Fruit fly (Drosophila melanogaster) whole organism, embryonic: ENCODE measurements around the gene CG10226.

Experiments used
- ATbp ChIP-seq: fragments of 200-800 bp; sonication (Bioruptor generic); optimal IDR thresholded peaks from 2 replicates; lab custom pipeline; 2017; ENCODE audit warnings: missing biosample characterization, mild to moderate bottlenecking, missing genetic modification characterization, missing genetic modification reagents
- CG1024 ChIP-seq: fragments of 200-800 bp; sonication (Bioruptor generic); IDR thresholded peaks from 2 replicates; pipeline ENCODE4 v1.3.6; 2022; ENCODE audit warnings: missing biosample characterization, missing genetic modification characterization
- CG10565 ChIP-seq: fragments of 200-800 bp; sonication (Bioruptor generic); optimal IDR thresholded peaks from 3 replicates; lab custom pipeline; 2016; ENCODE audit warnings: missing biosample characterization, mild to moderate bottlenecking, missing genetic modification characterization
- CG1233 ChIP-seq: fragments of 200-800 bp; sonication (Bioruptor generic); optimal IDR thresholded peaks from 4 replicates; lab custom pipeline; 2018; ENCODE audit warnings: missing biosample characterization, mild to moderate bottlenecking, missing genetic modification characterization
- CG15073 ChIP-seq: fragments of 200-800 bp; sonication (Bioruptor generic); optimal IDR thresholded peaks from 2 replicates; lab custom pipeline; 2016; ENCODE audit warnings: missing biosample characterization, missing genetic modification characterization
- CG1529 ChIP-seq: fragments of 200-800 bp; sonication (Bioruptor generic); optimal IDR thresholded peaks from 3 replicates; lab custom pipeline; 2018; ENCODE audit warnings: missing biosample characterization, missing genetic modification characterization
- CG1603 ChIP-seq: fragments of 200-800 bp; sonication (Bioruptor generic); optimal IDR thresholded peaks from 2 replicates; lab custom pipeline; 2019; ENCODE audit warnings: missing biosample characterization, mild to moderate bottlenecking, missing genetic modification characterization, moderate library complexity
- CG16779 ChIP-seq: fragments of 200-800 bp; sonication (Bioruptor generic); IDR thresholded peaks from 2 replicates; pipeline ENCODE4 v1.3.6; 2022; ENCODE audit warnings: missing biosample characterization, missing genetic modification characterization
- CG16813 ChIP-seq: fragments of 200-800 bp; sonication (Bioruptor generic); IDR thresholded peaks from 3 replicates; pipeline ENCODE4 v1.3.6; 2022; ENCODE audit warnings: missing biosample characterization, missing genetic modification characterization; ENCODE audit not compliant: partially characterized antibody
- CG17186 ChIP-seq: fragments of 200-800 bp; sonication (Bioruptor generic); optimal IDR thresholded peaks from 3 replicates; lab custom pipeline; 2017; ENCODE audit warnings: missing biosample characterization, missing genetic modification reagents, missing genetic modification characterization
- CG1832 ChIP-seq: fragments of 200-800 bp; sonication (Bioruptor generic); optimal IDR thresholded peaks from 2 replicates; lab custom pipeline; 2017; ENCODE audit warnings: missing biosample characterization, mild to moderate bottlenecking, missing genetic modification characterization, inconsistent platforms
- CG2120 ChIP-seq: fragments of 200-800 bp; sonication (Bioruptor generic); optimal IDR thresholded peaks from 3 replicates; lab custom pipeline; 2016; ENCODE audit warnings: missing biosample characterization, missing genetic modification characterization
- CG2712 ChIP-seq: fragments of 200-800 bp; optimal IDR thresholded peaks from 3 replicates; lab custom pipeline; 2019; ENCODE audit warnings: missing biosample characterization, mild to moderate bottlenecking, missing genetic modification characterization, moderate library complexity
- CG32532 ChIP-seq: fragments of 200-800 bp; sonication (Bioruptor generic); IDR thresholded peaks from 2 replicates; pipeline ENCODE4 v1.3.6; 2022; ENCODE audit warnings: missing biosample characterization, missing genetic modification characterization
- CG3726 ChIP-seq: fragments of 200-800 bp; sonication (Bioruptor generic); IDR thresholded peaks from 3 replicates; pipeline ENCODE4, ENCODE4 v1.3.6; 2022; ENCODE audit warnings: missing biosample characterization, missing genetic modification characterization
- CG4328 ChIP-seq: fragments of 200-800 bp; sonication (Bioruptor generic); optimal IDR thresholded peaks from 3 replicates; lab custom pipeline; 2017; ENCODE audit warnings: missing biosample characterization, missing genetic modification reagents, missing genetic modification characterization
- CG4854 ChIP-seq: fragments of 200-800 bp; sonication (Bioruptor generic); optimal IDR thresholded peaks from 2 replicates; lab custom pipeline; 2016; ENCODE audit warnings: missing biosample characterization, missing genetic modification characterization, inconsistent platforms
- CG9215 ChIP-seq: fragments of 200-800 bp; sonication (Bioruptor generic); IDR thresholded peaks from 2 replicates; pipeline ENCODE4 v1.3.6; 2022; ENCODE audit warnings: missing biosample characterization, missing genetic modification characterization
- CG9609 ChIP-seq: fragments of 200-800 bp; sonication (Bioruptor generic); optimal IDR thresholded peaks from 3 replicates; lab custom pipeline; 2016; ENCODE audit warnings: missing biosample characterization, missing genetic modification characterization
- CoRest ChIP-seq: fragments of 200-800 bp; sonication (Bioruptor generic); optimal IDR thresholded peaks from 3 replicates; lab custom pipeline; 2018; ENCODE audit warnings: missing biosample characterization, mild to moderate bottlenecking, missing genetic modification characterization, moderate library complexity
- Dp ChIP-seq: fragments of 200-800 bp; sonication (Bioruptor generic); optimal IDR thresholded peaks from 2 replicates; lab custom pipeline; 2018; ENCODE audit warnings: missing biosample characterization, mild to moderate bottlenecking, missing genetic modification characterization, moderate library complexity
- Ets97D ChIP-seq: fragments of 200-800 bp; sonication (Bioruptor generic); optimal IDR thresholded peaks from 3 replicates; lab custom pipeline; 2016; ENCODE audit warnings: missing biosample characterization, missing genetic modification characterization
- Fer2 ChIP-seq: fragments of 200-800 bp; sonication (Bioruptor generic); optimal IDR thresholded peaks from 2 replicates; lab custom pipeline; 2018; ENCODE audit warnings: missing biosample characterization, mild to moderate bottlenecking, missing genetic modification characterization, moderate library complexity
- Oaz ChIP-seq: fragments of 200-800 bp; sonication (Bioruptor generic); IDR thresholded peaks from 2 replicates; pipeline ENCODE4 v1.3.6; 2022; ENCODE audit warnings: missing biosample characterization, missing genetic modification characterization
- Tbp ChIP-seq: fragments of >200 bp; optimal IDR thresholded peaks from 2 replicates; lab custom pipeline; 2018; ENCODE audit warnings: missing biosample characterization, missing genetic modification characterization
- Trl ChIP-seq, 3 experiments: fragments of >200 bp in 2 of 3; fragments of 200-800 bp in 1 of 3; sonication (Bioruptor generic) in 1 of 3; optimal IDR thresholded peaks; 2 replicates in 1 of 3; 3 replicates in 2 of 3; lab custom pipeline; 2016 to 2017; ENCODE audit warnings: missing biosample characterization in 1 of 3, missing genetic modification characterization in 1 of 3
- btn ChIP-seq: fragments of 200-800 bp; sonication (Bioruptor generic); optimal IDR thresholded peaks from 2 replicates; lab custom pipeline; 2016; ENCODE audit warnings: missing biosample characterization, missing genetic modification characterization
- cad ChIP-seq: fragments of >200 bp; optimal IDR thresholded peaks from 2 replicates; lab custom pipeline; 2017; ENCODE audit warnings: missing biosample characterization, missing genetic modification characterization
- caup ChIP-seq: fragments of 200-800 bp; sonication (Bioruptor generic); optimal IDR thresholded peaks from 3 replicates; lab custom pipeline; 2017; ENCODE audit warnings: missing biosample characterization, mild to moderate bottlenecking, missing genetic modification characterization, moderate library complexity; ENCODE audit not compliant: severe bottlenecking
- chinmo ChIP-seq: fragments of 200-800 bp; sonication (Bioruptor generic); IDR thresholded peaks from 4 replicates; pipeline ENCODE4 v1.3.6; 2022; ENCODE audit warnings: missing biosample characterization, missing genetic modification characterization; ENCODE audit not compliant: partially characterized antibody
- chn ChIP-seq: fragments of 200-800 bp; sonication (Bioruptor generic); optimal IDR thresholded peaks from 2 replicates; lab custom pipeline; 2016; ENCODE audit warnings: missing biosample characterization, missing genetic modification characterization
- crol ChIP-seq: fragments of 200-800 bp; sonication (Bioruptor generic); IDR thresholded peaks from 2 replicates; pipeline ENCODE4 v1.3.6; 2022; ENCODE audit warnings: missing biosample characterization, missing genetic modification characterization
- dm ChIP-seq: fragments of 200-800 bp; sonication (Bioruptor generic); optimal IDR thresholded peaks from 3 replicates; lab custom pipeline; 2016; ENCODE audit warnings: missing biosample characterization, missing genetic modification characterization
- dmrt99B ChIP-seq: fragments of 200-800 bp; sonication (Bioruptor generic); optimal IDR thresholded peaks from 2 replicates; lab custom pipeline; 2018; ENCODE audit warnings: missing biosample characterization, mild to moderate bottlenecking, missing genetic modification characterization, moderate library complexity
- en ChIP-seq: fragments of 200-800 bp; sonication (Bioruptor generic); optimal IDR thresholded peaks from 2 replicates; lab custom pipeline; 2016; ENCODE audit warnings: missing biosample characterization, missing genetic modification characterization
- gro ChIP-seq: fragments of 200-800 bp; sonication (Bioruptor generic); optimal IDR thresholded peaks from 2 replicates; lab custom pipeline; 2016; ENCODE audit warnings: missing biosample characterization, missing genetic modification characterization
- kay ChIP-seq: fragments of 200-800 bp; sonication (Bioruptor generic); optimal IDR thresholded peaks from 2 replicates; lab custom pipeline; 2016; ENCODE audit warnings: missing biosample characterization, missing genetic modification characterization
- lilli ChIP-seq: fragments of 200-800 bp; sonication (Bioruptor generic); optimal IDR thresholded peaks from 3 replicates; lab custom pipeline; 2016; ENCODE audit warnings: missing biosample characterization, missing genetic modification characterization
- maf-S ChIP-seq: fragments of 200-800 bp; sonication (Bioruptor generic); optimal IDR thresholded peaks from 2 replicates; lab custom pipeline; 2016; ENCODE audit warnings: missing biosample characterization, missing genetic modification characterization
- pum ChIP-seq: fragments of 200-800 bp; sonication (Bioruptor generic); optimal IDR thresholded peaks from 2 replicates; lab custom pipeline; 2016; ENCODE audit warnings: missing biosample characterization, missing genetic modification characterization
- pzg ChIP-seq: fragments of 200-800 bp; sonication (Bioruptor generic); optimal IDR thresholded peaks from 3 replicates; lab custom pipeline; 2018; ENCODE audit warnings: missing biosample characterization, mild to moderate bottlenecking, missing genetic modification characterization, moderate library complexity
- run ChIP-seq: fragments of 200-800 bp; sonication (Bioruptor generic); optimal IDR thresholded peaks from 3 replicates; lab custom pipeline; 2018; ENCODE audit warnings: missing biosample characterization, mild to moderate bottlenecking, missing genetic modification characterization
- sob ChIP-seq: fragments of 200-800 bp; sonication (Bioruptor generic); IDR thresholded peaks from 2 replicates; pipeline ENCODE4 v1.3.6; 2022; ENCODE audit warnings: missing biosample characterization, missing genetic modification characterization
- stc ChIP-seq: fragments of 200-800 bp; sonication (Bioruptor generic); IDR thresholded peaks from 2 replicates; pipeline ENCODE4 v1.3.6; 2022; ENCODE audit warnings: missing biosample characterization, missing genetic modification characterization
- sug ChIP-seq: fragments of 200-800 bp; optimal IDR thresholded peaks from 2 replicates; lab custom pipeline; 2019; ENCODE audit warnings: missing biosample characterization, mild to moderate bottlenecking, missing genetic modification characterization, moderate library complexity
- tll ChIP-seq, 2 experiments: fragments of 200-800 bp in 1 of 2; fragments of >200 bp in 1 of 2; sonication (Bioruptor generic) in 1 of 2; optimal IDR thresholded peaks; 2 replicates each; lab custom pipeline; 2017 to 2019; ENCODE audit warnings: missing biosample characterization in 2 of 2, missing genetic modification characterization in 2 of 2, mild to moderate bottlenecking in 1 of 2, moderate library complexity in 1 of 2
- tna ChIP-seq: fragments of 200-800 bp; sonication (Bioruptor generic); IDR thresholded peaks from 2 replicates; pipeline ENCODE4 v1.3.6; 2022; ENCODE audit warnings: missing biosample characterization, missing genetic modification characterization; ENCODE audit not compliant: partially characterized antibody
- tx ChIP-seq: fragments of 200-800 bp; sonication (Bioruptor generic); optimal IDR thresholded peaks from 2 replicates; lab custom pipeline; 2016; ENCODE audit warnings: missing biosample characterization, missing genetic modification characterization
- unc-4 ChIP-seq: fragments of 200-800 bp; sonication (Bioruptor generic); IDR thresholded peaks from 2 replicates; pipeline ENCODE4 v1.3.6; 2022; ENCODE audit warnings: missing biosample characterization, missing genetic modification characterization; ENCODE audit not compliant: partially characterized antibody

Gene CG10226

dm6 chr3L:6184884-6185438 is 54.9 kb downstream of the CG10226 start, which contains the start of the genes D19B and CG43293 (continued):
- TF ChIP-seq CG10565 (GFP tag; lab: Kevin White, UChicago), result no peak
- peak; percentile 72 for TF ChIP-seq CG1529 (GFP tag; lab: Kevin White, UChicago)
- peak; percentile 25 for TF ChIP-seq Dp (GFP tag; lab: Kevin White, UChicago)
- peak; percentile 81 for TF ChIP-seq CG9215 (GFP tag; lab: Robert Waterston, UW)
- TF ChIP-seq CG16813 (GFP tag; lab: Robert Waterston, UW), result peak; percentile 50; the same call in 2 of the 3 replicates
- TF ChIP-seq CG17186 (GFP tag; lab: Kevin White, UChicago), result peak; percentile 58
- peak; percentile 87 for TF ChIP-seq sob (GFP tag; lab: Robert Waterston, UW)
- TF ChIP-seq tx, result peak; percentile 77
- TF ChIP-seq sug (tag; lab: Kevin White, UChicago), result peak; percentile 80
- peak in 1 of 2 experiments; percentile 76 for TF ChIP-seq tll (GFP tag; optimal IDR thresholded peaks at IDR 0.05; lab: Kevin White, UChicago)
- TF ChIP-seq CG15073, result peak; percentile 54
- peak; percentile 94 for TF ChIP-seq CG2120 (GFP tag; lab: Kevin White, UChicago)
- TF ChIP-seq pzg, result peak; percentile 81
- TF ChIP-seq Fer2, result peak; percentile 71
- TF ChIP-seq tna (GFP tag; lab: Robert Waterston, UW), result peak; percentile 59; the same call in 1 of the 2 replicates
- TF ChIP-seq CG1603 (tag; lab: Kevin White, UChicago), result peak; percentile 91
- peak; percentile 89 for TF ChIP-seq CG16779 (GFP tag; lab: Robert Waterston, UW)
- TF ChIP-seq Oaz (GFP tag; lab: Robert Waterston, UW), result peak; percentile 66
- peak; percentile 86 for TF ChIP-seq CG1024 (GFP tag; lab: Robert Waterston, UW)
- peak; percentile 96 for TF ChIP-seq chn
- TF ChIP-seq en (GFP tag; lab: Kevin White, UChicago), result peak; percentile 33
- TF ChIP-seq stc, result peak; percentile 87
- peak; percentile 67 for TF ChIP-seq btn (GFP tag; lab: Kevin White, UChicago)
- peak; percentile 76 for TF ChIP-seq ATbp
- peak; percentile 90 for TF ChIP-seq dmrt99B
- no peak for TF ChIP-seq Tbp (GFP tag; lab: Kevin White, UChicago)
- peak; percentile 85 for TF ChIP-seq kay
- peak; percentile 91 for TF ChIP-seq CG2712 (tag; lab: Kevin White, UChicago)
- peak; percentile 88 for TF ChIP-seq caup (GFP tag; lab: Kevin White, UChicago)
- peak; percentile 34; the same call in 1 of the 2 replicates for TF ChIP-seq crol (GFP tag; lab: Robert Waterston, UW)
- TF ChIP-seq cad, result no peak
- TF ChIP-seq CG1233 (GFP tag; lab: Kevin White, UChicago), result peak; percentile 90
- TF ChIP-seq chinmo (GFP tag; lab: Robert Waterston, UW), result peak; percentile 98
- TF ChIP-seq CoRest (tag; lab: Kevin White, UChicago), result peak; percentile 83
- TF ChIP-seq pum (GFP tag; lab: Kevin White, UChicago), result peak; percentile 80
- peak; percentile 97 for TF ChIP-seq CG32532 (GFP tag; lab: Robert Waterston, UW)
- peak; percentile 78 for TF ChIP-seq maf-S (GFP tag; lab: Kevin White, UChicago)
- TF ChIP-seq Ets97D (GFP tag; lab: Kevin White, UChicago), result peak; percentile 74
- TF ChIP-seq unc-4 (GFP tag; lab: Robert Waterston, UW), result peak; percentile 57; the same call in 1 of the 2 replicates
- TF ChIP-seq CG4854 (GFP tag; lab: Kevin White, UChicago), result peak; percentile 73
- peak; percentile 91 for TF ChIP-seq dm (GFP tag; lab: Kevin White, UChicago)
- no peak for TF ChIP-seq CG1832 (GFP tag; lab: Kevin White, UChicago)
- peak; percentile 76 for TF ChIP-seq CG4328 (GFP tag; lab: Kevin White, UChicago)
- peak; percentile 87 for TF ChIP-seq CG3726 (GFP tag; lab: Robert Waterston, UW)
- no peak for TF ChIP-seq Trl (optimal IDR thresholded peaks at IDR 0.05; lab: Kevin White, UChicago)
- peak; percentile 87 for TF ChIP-seq Trl (GFP tag; optimal IDR thresholded peaks at IDR 0.05; lab: Kevin White, UChicago)
- no peak for TF ChIP-seq run (tag; lab: Kevin White, UChicago)
- TF ChIP-seq lilli, result peak; percentile 95
- TF ChIP-seq gro (GFP tag; lab: Kevin White, UChicago), result peak; percentile 91
- TF ChIP-seq CG9609 (GFP tag; lab: Kevin White, UChicago), result peak; percentile 87
